Worm (Caenorhabditis elegans): ENCODE measurements around the gene smim-14.
"Not testable (repeated sequence)": the region's sequence is repeated elsewhere in the genome, so short reads cannot be mapped to it uniquely, and the experiment has no call there.

- TF ChIP-seq fkh-4 (tag; optimal IDR thresholded peaks at IDR 0.05; ENCODE audit: borderline replicate concordance); lin-39 (tag; optimal IDR thresholded peaks at IDR 0.05); sup-37 (GFP tag; optimal IDR thresholded peaks at IDR 0.05); ama-1 (optimal IDR thresholded peaks at IDR 0.05); lir-3 (tag; optimal IDR thresholded peaks at IDR 0.05; ENCODE audit: poor library complexity); zag-1 (tag; optimal IDR thresholded peaks at IDR 0.05); tbx-2 (tag; optimal IDR thresholded peaks at IDR 0.05): not testable (repeated sequence)
These were observed 15.5 kb downstream of the smim-14 start, which contains the start of gene C34C12.1 for ce11 chrIII:3454045-3454444.
